Fruit fly (Drosophila melanogaster): ENCODE results near the gene CG13280.

CG13280 gene

dm6 chr2L:16815989-16816749 is 4.7 kb downstream of the CG13280 start, which contains the start of gene mdy (continued):
- TF ChIP-seq CG12299 (tag; optimal IDR thresholded peaks at IDR 0.05) (peak; percentile 37), CG12236 (GFP tag; optimal IDR thresholded peaks at IDR 0.05) (no peak), maf-S (GFP tag; optimal IDR thresholded peaks at IDR 0.05) (peak; percentile 23), zf30C (GFP tag; optimal IDR thresholded peaks at IDR 0.05) (peak; percentile 47), Xbp1 (GFP tag; optimal IDR thresholded peaks at IDR 0.05) (peak; percentile 72), slbo (GFP tag; IDR thresholded peaks at IDR 0.05) (peak; percentile 67), sr (GFP tag; IDR thresholded peaks at IDR 0.05) (no peak), abd-A (tag; optimal IDR thresholded peaks at IDR 0.05) (no peak), sisA (GFP tag; IDR thresholded peaks at IDR 0.05) (peak; percentile 62), Six4 (GFP tag; optimal IDR thresholded peaks at IDR 0.05) (peak; percentile 33), slou (GFP tag; optimal IDR thresholded peaks at IDR 0.05) (peak; percentile 29), Trl (optimal IDR thresholded peaks at IDR 0.05) (peak in 1 of 2 experiments; percentile 2), Trl (GFP tag; optimal IDR thresholded peaks at IDR 0.05) (peak; percentile 15), Pdp1 (GFP tag; optimal IDR thresholded peaks at IDR 0.05) (peak; percentile 46 to 58), Tbp (GFP tag; optimal IDR thresholded peaks at IDR 0.05) (peak; percentile 4), CG13287 (GFP tag; IDR thresholded peaks at IDR 0.05; ENCODE audit: partially characterized antibody) (peak; percentile 61), CG2202 (tag; optimal IDR thresholded peaks at IDR 0.05) (no peak), ap (GFP tag; IDR thresholded peaks at IDR 0.05) (0 out of 2 replicates have a peak, but pooled peaks have one; percentile 27), Taf1 (GFP tag; IDR thresholded peaks at IDR 0.05) (no peak), CG8089 (GFP tag; optimal IDR thresholded peaks at IDR 0.05) (no peak), CG10321 (GFP tag; IDR thresholded peaks at IDR 0.05) (no peak), so (GFP tag; IDR thresholded peaks at IDR 0.05) (no peak), CG8478 (optimal IDR thresholded peaks at IDR 0.05) (no peak), unpg (GFP tag; optimal IDR thresholded peaks at IDR 0.05) (peak; percentile 50), schlank (tag; optimal IDR thresholded peaks at IDR 0.05) (no peak), CG9817 (tag; optimal IDR thresholded peaks at IDR 0.05) (peak; percentile 19), BtbVII (GFP tag; optimal IDR thresholded peaks at IDR 0.05) (no peak), CG3847 (GFP tag; IDR thresholded peaks at IDR 0.05) (peak; percentile 50; the same call in 1 of the 2 replicates), CG12155 (GFP tag; optimal IDR thresholded peaks at IDR 0.05) (peak; percentile 41), CG3407 (GFP tag; optimal IDR thresholded peaks at IDR 0.05) (no peak), CHES-1-like (GFP tag; optimal IDR thresholded peaks at IDR 0.05) (peak; percentile 68), MBD-R2 (GFP tag; IDR thresholded peaks at IDR 0.05) (no peak; the same call in 1 of the 2 replicates), ac (GFP tag; optimal IDR thresholded peaks at IDR 0.05) (no peak), CG17612 (GFP tag; IDR thresholded peaks at IDR 0.05) (no peak), CG5180 (GFP tag; optimal IDR thresholded peaks at IDR 0.05) (peak; percentile 5), CG17328 (GFP tag; IDR thresholded peaks at IDR 0.05) (peak; percentile 35), Side (GFP tag; optimal IDR thresholded peaks at IDR 0.05) (peak; percentile 5), pfk (GFP tag; optimal IDR thresholded peaks at IDR 0.05) (no peak), prd (optimal IDR thresholded peaks at IDR 0.05) (no peak), prd (GFP tag; IDR thresholded peaks at IDR 0.05) (peak; percentile 69), sim (GFP tag; IDR thresholded peaks at IDR 0.05) (no peak), Usf (GFP tag; optimal IDR thresholded peaks at IDR 0.05) (peak; percentile 11), corto (GFP tag; optimal IDR thresholded peaks at IDR 0.05) (peak; percentile 33), CG6272 (GFP tag; IDR thresholded peaks at IDR 0.05) (peak; percentile 30; the same call in 1 of the 2 replicates), pnt (GFP tag; optimal IDR thresholded peaks at IDR 0.05) (peak; percentile 49), CG32532 (GFP tag; IDR thresholded peaks at IDR 0.05) (peak; percentile 79), CG2889 (GFP tag; IDR thresholded peaks at IDR 0.05) (no peak), Ssrp (tag; optimal IDR thresholded peaks at IDR 0.05) (peak; percentile 32), NfI (GFP tag; optimal IDR thresholded peaks at IDR 0.05) (peak; percentile 33), Ravus (GFP tag; IDR thresholded peaks at IDR 0.05) (no peak), Atf-2 (GFP tag; optimal IDR thresholded peaks at IDR 0.05) (peak; percentile 41)

Measured in whole organism, embryonic.